Worm (Caenorhabditis elegans): Measurements from ENCODE around the gene ima-1.

Gene ima-1

DNA sequence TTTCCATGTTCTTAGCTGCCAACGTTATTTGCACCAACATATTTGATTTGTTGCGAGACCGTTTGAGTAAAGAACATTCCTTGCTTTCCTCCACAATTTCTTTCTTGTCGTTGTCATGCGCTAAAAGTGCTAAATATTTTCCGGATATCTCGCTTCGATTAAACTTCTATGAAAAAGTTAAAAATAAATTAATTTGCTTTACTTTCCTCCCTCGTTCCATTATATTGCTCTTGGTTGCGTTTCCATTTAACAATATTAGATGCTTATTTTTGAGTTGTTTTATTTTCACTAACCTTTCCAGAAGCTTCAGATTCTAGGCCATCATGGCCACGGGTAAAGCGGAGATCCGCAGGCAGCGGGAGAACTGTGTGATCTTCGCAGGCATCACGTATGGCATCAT lies 2.1 kb downstream of the ima-1 start, which contains the start of gene pgap-1:
pgap-1 (plus strand) TSS at position 301 of the 400 bp plus-strand sequence.
- TF ChIP-seq hmg-4 (GFP tag; optimal IDR thresholded peaks at IDR 0.05): no peak
- no peak for TF ChIP-seq ceh-36 (tag; optimal IDR thresholded peaks at IDR 0.05)
- TF ChIP-seq tbx-37 (GFP tag; conservative IDR thresholded peaks at IDR 0.05): no peak
- no peak for TF ChIP-seq hnd-1 (tag; optimal IDR thresholded peaks at IDR 0.05)
- TF ChIP-seq F13C5.2 (tag; optimal IDR thresholded peaks at IDR 0.05): no peak
- no peak for TF ChIP-seq flt-1 (GFP tag; IDR thresholded peaks at IDR 0.05)
- no peak for TF ChIP-seq ceh-13 (GFP tag; optimal IDR thresholded peaks at IDR 0.05)
- TF ChIP-seq tra-4 (tag; optimal IDR thresholded peaks at IDR 0.05): no peak
- no peak for TF ChIP-seq scrt-1 (GFP tag; IDR thresholded peaks at IDR 0.05)
- no peak for TF ChIP-seq tbx-11 (GFP tag; IDR thresholded peaks at IDR 0.05)
- TF ChIP-seq pes-1 (GFP tag; IDR thresholded peaks at IDR 0.05): no peak
- TF ChIP-seq hmbx-1 (tag; optimal IDR thresholded peaks at IDR 0.05): no peak
- TF ChIP-seq sea-1 (GFP tag; conservative IDR thresholded peaks at IDR 0.05): no peak
- TF ChIP-seq ama-1 (optimal IDR thresholded peaks at IDR 0.05): no peak
- TF ChIP-seq B0310.2 (tag; optimal IDR thresholded peaks at IDR 0.05): no peak
- no peak for TF ChIP-seq ets-7 (tag; optimal IDR thresholded peaks at IDR 0.05)
- TF ChIP-seq aly-1 (tag; optimal IDR thresholded peaks at IDR 0.05): no peak

DNA sequence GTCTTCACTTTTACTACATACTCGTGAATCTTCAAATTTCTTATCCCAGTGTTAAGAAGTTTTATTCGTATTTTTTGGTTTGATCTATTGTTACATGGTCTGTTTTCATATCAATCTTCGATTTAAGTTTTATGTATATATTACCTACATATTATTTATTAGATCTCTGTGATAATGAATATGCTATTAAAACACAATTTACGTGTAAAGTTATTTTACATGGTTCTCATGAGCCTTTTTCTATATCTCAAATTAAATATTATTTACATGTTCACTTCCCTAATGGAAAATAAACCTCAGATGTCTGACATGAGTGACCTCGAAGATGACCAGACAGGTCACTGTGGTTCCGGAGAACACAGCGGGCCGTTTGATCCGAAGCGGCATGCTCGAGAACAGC lies 5.1 kb downstream of the ima-1 start, which contains the start of gene mxl-1:
mxl-1 (plus strand) TSS at position 301 of the 400 bp plus-strand sequence.
- TF ChIP-seq aly-1 (tag; optimal IDR thresholded peaks at IDR 0.05) (no peak), tbx-37 (GFP tag; conservative IDR thresholded peaks at IDR 0.05) (no peak), ets-7 (tag; optimal IDR thresholded peaks at IDR 0.05) (no peak), scrt-1 (GFP tag; IDR thresholded peaks at IDR 0.05) (no peak), hmbx-1 (tag; optimal IDR thresholded peaks at IDR 0.05) (no peak), F13C5.2 (tag; optimal IDR thresholded peaks at IDR 0.05) (no peak), hmg-4 (GFP tag; optimal IDR thresholded peaks at IDR 0.05) (no peak), B0310.2 (tag; optimal IDR thresholded peaks at IDR 0.05) (no peak), hnd-1 (tag; optimal IDR thresholded peaks at IDR 0.05) (no peak), sea-1 (GFP tag; conservative IDR thresholded peaks at IDR 0.05) (no peak), pes-1 (GFP tag; IDR thresholded peaks at IDR 0.05) (no peak), ceh-13 (GFP tag; optimal IDR thresholded peaks at IDR 0.05) (no peak), tra-4 (tag; optimal IDR thresholded peaks at IDR 0.05) (no peak), ceh-36 (tag; optimal IDR thresholded peaks at IDR 0.05) (no peak)

DNA sequence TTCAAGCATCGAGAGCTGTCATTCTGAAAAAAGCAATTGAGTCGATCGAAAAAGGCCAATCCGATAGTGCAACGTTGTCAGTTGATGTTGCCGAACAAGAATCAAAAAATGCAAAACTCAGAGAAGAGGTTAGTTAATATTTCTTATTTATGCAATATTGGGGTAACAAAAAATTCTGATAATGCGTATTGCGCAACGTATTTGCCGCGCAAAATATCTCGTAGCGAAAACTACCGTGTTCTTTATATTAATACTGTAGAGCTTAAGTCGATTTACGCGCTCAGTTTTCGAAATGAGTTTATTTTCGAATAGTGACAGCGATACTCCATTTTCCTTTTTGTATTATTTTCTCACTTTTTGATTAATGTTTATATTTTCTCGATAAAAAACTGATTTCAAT lies 5.6 kb downstream of the ima-1 start:
- no peak for TF ChIP-seq aly-1 (tag; optimal IDR thresholded peaks at IDR 0.05)
- TF ChIP-seq ets-7 (tag; optimal IDR thresholded peaks at IDR 0.05): no peak
- TF ChIP-seq flt-1 (GFP tag; IDR thresholded peaks at IDR 0.05): no peak
- no peak for TF ChIP-seq pes-1 (GFP tag; IDR thresholded peaks at IDR 0.05)
- TF ChIP-seq ceh-36 (tag; optimal IDR thresholded peaks at IDR 0.05): no peak
- TF ChIP-seq tbx-37 (GFP tag; conservative IDR thresholded peaks at IDR 0.05): no peak
- no peak for TF ChIP-seq hmbx-1 (tag; optimal IDR thresholded peaks at IDR 0.05)
- no peak for TF ChIP-seq F13C5.2 (tag; optimal IDR thresholded peaks at IDR 0.05)
- no peak for TF ChIP-seq hmg-4 (GFP tag; optimal IDR thresholded peaks at IDR 0.05)

DNA sequence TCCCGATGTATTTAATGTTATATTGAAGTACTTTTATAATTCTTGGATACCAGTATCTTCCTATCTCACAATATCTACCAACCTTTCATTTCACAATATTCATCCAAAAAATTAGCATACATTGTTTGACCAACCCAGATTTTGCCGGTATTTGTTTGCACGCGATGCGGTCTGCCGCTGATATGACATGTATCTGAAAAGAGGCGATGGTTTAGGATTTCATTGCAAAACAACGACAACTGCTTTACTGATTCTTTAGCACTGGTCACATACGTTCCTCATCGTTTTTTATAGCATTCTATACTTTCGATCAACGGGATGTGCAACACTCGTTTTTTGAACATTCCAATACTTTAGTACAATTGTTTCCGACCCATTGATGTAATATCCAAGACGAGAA lies 8.4 kb downstream of the ima-1 start, which contains the start of gene mam-4:
mam-4 (plus strand) TSS at position 301 of the 400 bp plus-strand sequence.
- no peak for TF ChIP-seq scrt-1 (GFP tag; IDR thresholded peaks at IDR 0.05)
- TF ChIP-seq hnd-1 (tag; optimal IDR thresholded peaks at IDR 0.05): no peak
- TF ChIP-seq tbx-11 (GFP tag; IDR thresholded peaks at IDR 0.05): no peak
- TF ChIP-seq sea-1 (GFP tag; conservative IDR thresholded peaks at IDR 0.05): no peak
- TF ChIP-seq hmg-4 (GFP tag; optimal IDR thresholded peaks at IDR 0.05): no peak
- TF ChIP-seq flt-1 (GFP tag; IDR thresholded peaks at IDR 0.05): no peak
- TF ChIP-seq aly-1 (tag; optimal IDR thresholded peaks at IDR 0.05): no peak
- TF ChIP-seq ceh-13 (GFP tag; optimal IDR thresholded peaks at IDR 0.05): no peak
- TF ChIP-seq hmbx-1 (tag; optimal IDR thresholded peaks at IDR 0.05): no peak
- no peak for TF ChIP-seq B0310.2 (tag; optimal IDR thresholded peaks at IDR 0.05)

DNA sequence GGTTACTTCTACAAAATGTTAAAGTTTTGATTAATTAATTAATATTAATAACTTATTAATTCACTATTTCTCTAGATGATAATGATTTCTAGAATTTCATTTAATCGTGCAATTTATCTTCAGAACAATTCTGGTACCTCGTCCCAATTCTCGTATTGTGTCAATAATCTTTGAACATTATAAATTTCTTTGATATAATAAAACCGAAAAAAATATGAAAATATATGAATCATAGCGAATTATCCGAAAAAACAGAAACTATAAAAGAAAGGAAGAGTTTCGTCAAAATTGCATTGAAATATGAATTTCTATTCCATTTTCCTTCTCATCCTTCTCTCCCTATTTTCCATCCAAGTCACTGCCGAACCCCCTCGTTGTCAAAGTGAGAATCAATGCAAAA lies 11.3 kb downstream of the ima-1 start, which contains the start of gene T19B10.12:
T19B10.12 (plus strand) TSS at position 301 of the 400 bp plus-strand sequence.
- TF ChIP-seq ets-7 (tag; optimal IDR thresholded peaks at IDR 0.05) (no peak), tra-4 (tag; optimal IDR thresholded peaks at IDR 0.05) (no peak), tbx-11 (GFP tag; IDR thresholded peaks at IDR 0.05) (no peak), sea-1 (GFP tag; conservative IDR thresholded peaks at IDR 0.05) (no peak), hnd-1 (tag; optimal IDR thresholded peaks at IDR 0.05) (no peak), hmg-4 (GFP tag; optimal IDR thresholded peaks at IDR 0.05) (no peak), tbx-37 (GFP tag; conservative IDR thresholded peaks at IDR 0.05) (no peak), hmbx-1 (tag; optimal IDR thresholded peaks at IDR 0.05) (no peak), ama-1 (optimal IDR thresholded peaks at IDR 0.05) (no peak), scrt-1 (GFP tag; IDR thresholded peaks at IDR 0.05) (no peak), ceh-13 (GFP tag; optimal IDR thresholded peaks at IDR 0.05) (no peak)

DNA sequence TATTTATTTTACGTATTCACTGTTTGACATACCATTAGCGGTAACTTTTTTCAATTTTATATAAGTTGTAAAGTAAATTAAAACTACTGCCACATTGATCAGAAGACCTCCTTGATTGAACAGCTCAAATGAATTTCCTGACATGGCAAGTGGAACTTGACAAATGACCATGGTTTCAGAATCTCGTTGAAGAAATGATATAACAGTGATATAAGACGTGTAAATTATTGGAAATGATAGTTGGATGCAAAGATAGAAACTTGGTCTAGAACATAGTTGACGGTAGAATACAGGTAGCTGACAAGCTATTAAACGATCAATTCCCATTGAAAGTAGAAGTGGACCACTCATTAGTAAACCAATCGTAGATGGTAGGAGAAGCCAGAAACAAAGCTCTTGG lies 12.3 kb downstream of the ima-1 start:
- TF ChIP-seq ceh-36 (tag; optimal IDR thresholded peaks at IDR 0.05) (no peak), B0310.2 (tag; optimal IDR thresholded peaks at IDR 0.05) (no peak), hmg-4 (GFP tag; optimal IDR thresholded peaks at IDR 0.05) (no peak), scrt-1 (GFP tag; IDR thresholded peaks at IDR 0.05) (no peak), aly-1 (tag; optimal IDR thresholded peaks at IDR 0.05) (no peak), flt-1 (GFP tag; IDR thresholded peaks at IDR 0.05) (no peak), ceh-13 (GFP tag; optimal IDR thresholded peaks at IDR 0.05) (no peak), pes-1 (GFP tag; IDR thresholded peaks at IDR 0.05) (no peak), sea-1 (GFP tag; conservative IDR thresholded peaks at IDR 0.05) (no peak), ets-7 (tag; optimal IDR thresholded peaks at IDR 0.05) (no peak), F13C5.2 (tag; optimal IDR thresholded peaks at IDR 0.05) (no peak), tbx-37 (GFP tag; conservative IDR thresholded peaks at IDR 0.05) (no peak), tra-4 (tag; optimal IDR thresholded peaks at IDR 0.05) (no peak), tbx-11 (GFP tag; IDR thresholded peaks at IDR 0.05) (no peak), ama-1 (optimal IDR thresholded peaks at IDR 0.05) (no peak), hmbx-1 (tag; optimal IDR thresholded peaks at IDR 0.05) (no peak), hnd-1 (tag; optimal IDR thresholded peaks at IDR 0.05) (no peak)

- TF ChIP-seq F13C5.2 (tag; optimal IDR thresholded peaks at IDR 0.05) (no peak), ceh-13 (GFP tag; optimal IDR thresholded peaks at IDR 0.05) (no peak), hmbx-1 (tag; optimal IDR thresholded peaks at IDR 0.05) (no peak), ets-7 (tag; optimal IDR thresholded peaks at IDR 0.05) (no peak), scrt-1 (GFP tag; IDR thresholded peaks at IDR 0.05) (no peak), flt-1 (GFP tag; IDR thresholded peaks at IDR 0.05) (no peak), ama-1 (optimal IDR thresholded peaks at IDR 0.05) (no peak), tbx-11 (GFP tag; IDR thresholded peaks at IDR 0.05) (no peak), tra-4 (tag; optimal IDR thresholded peaks at IDR 0.05) (no peak)
These were observed 13.0 kb downstream of the ima-1 start, which contains the start of gene srsx-33 for ce11 chrV:11252429-11252828. Gene srsx-33 (minus strand): TSS chrV:11252529.

All from whole organism, early embryonic.